Worm (Caenorhabditis elegans) whole organism, young adult: ENCODE results near the gene fbxa-127.

Source experiments
- C17E4.6 ChIP-seq: fragments of 200-800 bp; sonication (Bioruptor generic); IDR thresholded peaks from 2 replicates; pipeline ENCODE4 v1.3.6; 2022; ENCODE audit warnings: missing genetic modification reagents, missing genetic modification characterization, missing compliant biosample characterization
- F10E7.11 ChIP-seq: sonication (generic microtip); optimal IDR thresholded peaks from 2 replicates; lab custom pipeline; 2017; ENCODE audit warnings: mild to moderate bottlenecking, missing genetic modification characterization, moderate library complexity, missing compliant biosample characterization
- F57A8.1 ChIP-seq: fragments of 200-800 bp; sonication (Bioruptor generic); optimal IDR thresholded peaks from 2 replicates; lab custom pipeline; 2018; ENCODE audit warnings: mild to moderate bottlenecking, missing genetic modification characterization, moderate library complexity, missing compliant biosample characterization
- F57C9.4 ChIP-seq: sonication (generic microtip); optimal IDR thresholded peaks from 2 replicates; lab custom pipeline; 2017; ENCODE audit warnings: mild to moderate bottlenecking, missing genetic modification characterization, missing compliant biosample characterization
- K11D2.4 ChIP-seq: fragments of 200-800 bp; sonication (Bioruptor generic); IDR thresholded peaks from 2 replicates; pipeline ENCODE4 v1.3.6; 2022; ENCODE audit warnings: missing genetic modification reagents, missing genetic modification characterization, missing compliant biosample characterization
- Y56A3A.18 ChIP-seq: fragments of 200-800 bp; sonication (Bioruptor generic); IDR thresholded peaks from 2 replicates; pipeline ENCODE4 v1.3.6; 2022; ENCODE audit warnings: missing genetic modification reagents, missing genetic modification characterization, missing compliant biosample characterization
- Y79H2A.3 ChIP-seq: fragments of 200-800 bp; sonication (Bioruptor generic); conservative IDR thresholded peaks from 2 replicates; pipeline ENCODE4 v1.3.6; 2022; ENCODE audit warnings: missing genetic modification reagents, missing genetic modification characterization, missing compliant biosample characterization
- Y95B8A.8 ChIP-seq: fragments of 200-800 bp; sonication (Bioruptor generic); IDR thresholded peaks from 2 replicates; pipeline ENCODE4 v1.3.6; 2022; ENCODE audit warnings: missing genetic modification reagents, missing genetic modification characterization, missing compliant biosample characterization
- ZK185.1 ChIP-seq: sonication (generic microtip); optimal IDR thresholded peaks from 2 replicates; lab custom pipeline; 2016; ENCODE audit warnings: mild to moderate bottlenecking, missing genetic modification characterization, missing compliant biosample characterization; ENCODE audit not compliant: poor library complexity, severe bottlenecking
- dox-1 ChIP-seq: fragments of 200-800 bp; sonication (Bioruptor generic); IDR thresholded peaks from 2 replicates; pipeline ENCODE4 v1.3.6; 2022; ENCODE audit warnings: missing genetic modification reagents, missing genetic modification characterization, missing compliant biosample characterization
- dpff-1 ChIP-seq: sonication (generic microtip); optimal IDR thresholded peaks from 2 replicates; lab custom pipeline; 2017; ENCODE audit warnings: mild to moderate bottlenecking, missing genetic modification characterization, missing compliant biosample characterization
- efl-1 ChIP-seq: fragments of 150-350 bp; optimal IDR thresholded peaks from 2 replicates; lab custom pipeline; 2014; ENCODE audit warnings: missing biosample characterization, missing genetic modification reagents, missing genetic modification characterization
- egl-18 ChIP-seq: fragments of 200-800 bp; sonication (Bioruptor generic); IDR thresholded peaks from 2 replicates; pipeline ENCODE4 v1.3.6; 2022; ENCODE audit warnings: missing genetic modification reagents, missing genetic modification characterization, missing compliant biosample characterization
- ets-4 ChIP-seq: fragments of 200-800 bp; sonication (Bioruptor generic); optimal IDR thresholded peaks from 2 replicates; lab custom pipeline; 2018; ENCODE audit warnings: mild to moderate bottlenecking, missing genetic modification characterization, missing compliant biosample characterization
- him-1 ChIP-seq: sonication (generic microtip); optimal IDR thresholded peaks from 2 replicates; lab custom pipeline; 2016; ENCODE audit warnings: missing genotype, missing genetic modification reagents, missing genetic modification characterization, missing compliant biosample characterization
- lag-1 ChIP-seq: fragments of 200-800 bp; sonication (Bioruptor generic); IDR thresholded peaks from 2 replicates; pipeline ENCODE4 v1.3.6; 2022; ENCODE audit warnings: missing genetic modification reagents, missing genetic modification characterization, missing compliant biosample characterization
- let-526 ChIP-seq: fragments of 200-800 bp; sonication (Bioruptor generic); IDR thresholded peaks from 2 replicates; pipeline ENCODE4 v1.3.6; 2022; ENCODE audit warnings: missing genetic modification reagents, missing genetic modification characterization, missing compliant biosample characterization
- let-607 ChIP-seq, 2 experiments: fragments of 200-800 bp in 1 of 2; sonication (Bioruptor generic) in 1 of 2; sonication (generic microtip) in 1 of 2; optimal IDR thresholded peaks; 2 replicates each; lab custom pipeline; 2016 to 2018; ENCODE audit warnings: mild to moderate bottlenecking in 2 of 2, missing compliant biosample characterization in 2 of 2, missing genetic modification characterization in 2 of 2, moderate library complexity in 2 of 2, missing genotype in 1 of 2
- lin-40 ChIP-seq: sonication (generic microtip); optimal IDR thresholded peaks from 2 replicates; lab custom pipeline; 2016; ENCODE audit warnings: missing genetic modification characterization, mild to moderate bottlenecking, missing compliant biosample characterization, missing genotype, missing genetic modification reagents
- lin-54 ChIP-seq: fragments of 200-800 bp; sonication (Bioruptor generic); optimal IDR thresholded peaks from 2 replicates; lab custom pipeline; 2018; ENCODE audit warnings: mild to moderate bottlenecking, missing genetic modification characterization, missing compliant biosample characterization
- madf-10 ChIP-seq: sonication (generic microtip); optimal IDR thresholded peaks from 2 replicates; lab custom pipeline; 2016; ENCODE audit warnings: mild to moderate bottlenecking, missing genetic modification characterization, missing compliant biosample characterization
- madf-8 ChIP-seq: fragments of 200-800 bp; sonication (Bioruptor generic); conservative IDR thresholded peaks from 2 replicates; pipeline ENCODE4 v1.3.6; 2022; ENCODE audit warnings: missing genetic modification reagents, missing genetic modification characterization, missing compliant biosample characterization
- nfya-2 ChIP-seq: fragments of 200-800 bp; sonication (Bioruptor generic); IDR thresholded peaks from 2 replicates; pipeline ENCODE4 v1.3.6; 2022; ENCODE audit warnings: missing genetic modification reagents, missing genetic modification characterization, missing compliant biosample characterization
- nhr-90 ChIP-seq: sonication (generic microtip); optimal IDR thresholded peaks from 2 replicates; lab custom pipeline; 2016; ENCODE audit warnings: missing genotype, mild to moderate bottlenecking, missing genetic modification characterization, missing compliant biosample characterization
- pha-4 ChIP-seq: fragments of 150-350 bp; sonication (generic microtip); optimal IDR thresholded peaks from 2 replicates; lab custom pipeline; 2014; ENCODE audit warnings: missing biosample characterization, missing genetic modification reagents, missing genetic modification characterization
- repo-1 ChIP-seq: sonication (generic microtip); optimal IDR thresholded peaks from 2 replicates; lab custom pipeline; 2017; ENCODE audit warnings: mild to moderate bottlenecking, missing genetic modification characterization, missing compliant biosample characterization
- snpc-3.4 ChIP-seq: sonication (generic microtip); optimal IDR thresholded peaks from 2 replicates; lab custom pipeline; 2017; ENCODE audit warnings: missing genetic modification characterization, mild to moderate bottlenecking, missing compliant biosample characterization, antibody characterized with exemption, moderate library complexity, missing genotype, missing genetic modification reagents
- somi-1 ChIP-seq: fragments of 200-800 bp; sonication (Bioruptor generic); optimal IDR thresholded peaks from 2 replicates; lab custom pipeline; 2018; ENCODE audit warnings: mild to moderate bottlenecking, missing genetic modification characterization, missing compliant biosample characterization
- tbp1 ChIP-seq: fragments of 200-800 bp; sonication (Bioruptor generic); optimal IDR thresholded peaks from 2 replicates; lab custom pipeline; 2018; ENCODE audit warnings: mild to moderate bottlenecking, missing genetic modification characterization, missing compliant biosample characterization
- tbx-9 ChIP-seq: sonication (generic microtip); optimal IDR thresholded peaks from 2 replicates; lab custom pipeline; 2016; ENCODE audit warnings: borderline replicate concordance, missing genetic modification characterization, inconsistent platforms, missing compliant biosample characterization
- unc-130 ChIP-seq: sonication (generic microtip); optimal IDR thresholded peaks from 2 replicates; lab custom pipeline; 2016; ENCODE audit warnings: missing genetic modification reagents, missing genetic modification characterization, missing compliant biosample characterization
- xnd-1 ChIP-seq: sonication (generic microtip); optimal IDR thresholded peaks from 2 replicates; lab custom pipeline; 2016; ENCODE audit warnings: missing genotype, missing genetic modification reagents, missing genetic modification characterization, missing compliant biosample characterization
- ztf-18 ChIP-seq: sonication (generic microtip); optimal IDR thresholded peaks from 2 replicates; lab custom pipeline; 2016; ENCODE audit warnings: missing genotype, mild to moderate bottlenecking, missing genetic modification characterization, missing compliant biosample characterization
- ztf-26 ChIP-seq: sonication (generic microtip); optimal IDR thresholded peaks from 2 replicates; lab custom pipeline; 2017; ENCODE audit warnings: missing genetic modification characterization, missing compliant biosample characterization
- ztf-6 ChIP-seq: fragments of 200-800 bp; sonication (Bioruptor generic); IDR thresholded peaks from 2 replicates; pipeline ENCODE4 v1.3.6; 2022; ENCODE audit warnings: missing genetic modification reagents, missing genetic modification characterization, missing compliant biosample characterization

fbxa-127 gene

ce11 chrV:16728431-16728830, at the start of gene fbxa-127:
TSS of gene fbxa-127 (plus strand) at chrV:16728731.
- TF ChIP-seq dpff-1 (tag; lab: Kevin White, UChicago) (no peak), dox-1 (GFP tag; lab: Robert Waterston, UW) (no peak), Y56A3A.18 (GFP tag; lab: Robert Waterston, UW) (no peak), nfya-2 (no peak)
- TF ChIP-seq, all 124 proteins: peak for 0

ce11 chrV:16679237-16679636, 49.3 kb upstream of the fbxa-127 start, which contains the start of gene srz-103:
TSS of gene srz-103 (minus strand) at chrV:16679337.
- TF ChIP-seq tbp1 (GFP tag; lab: Kevin White, UChicago), result no peak
- TF ChIP-seq repo-1 (tag; lab: Kevin White, UChicago), result no peak
- no peak for TF ChIP-seq efl-1 (GFP tag; lab: Kevin White, UChicago)
- TF ChIP-seq lag-1 (GFP tag; lab: Robert Waterston, UW), result no peak
- TF ChIP-seq lin-54 (GFP tag; lab: Kevin White, UChicago), result no peak
- no peak for TF ChIP-seq ztf-26 (tag; lab: Kevin White, UChicago)
- TF ChIP-seq pha-4 (tag; lab: Kevin White, UChicago), result no peak
- TF ChIP-seq him-1, result no peak
- TF ChIP-seq Y95B8A.8 (GFP tag; lab: Robert Waterston, UW), result no peak
- no peak for TF ChIP-seq F57A8.1 (GFP tag; lab: Kevin White, UChicago)
- TF ChIP-seq ztf-6 (GFP tag; lab: Robert Waterston, UW), result no peak
- TF ChIP-seq, all 124 proteins: peak for 0

- TF ChIP-seq ztf-26 (tag; lab: Kevin White, UChicago) (no peak), nfya-2 (no peak), F57C9.4 (tag; lab: Kevin White, UChicago) (no peak), xnd-1 (tag; lab: Kevin White, UChicago) (no peak), C17E4.6 (no peak), lin-40 (tag; lab: Kevin White, UChicago) (no peak), somi-1 (GFP tag; lab: Kevin White, UChicago) (no peak), tbx-9 (tag; lab: Kevin White, UChicago) (no peak), ztf-18 (tag; lab: Kevin White, UChicago) (no peak), ets-4 (GFP tag; lab: Kevin White, UChicago) (no peak), let-607 (tag; optimal IDR thresholded peaks at IDR 0.05; lab: Kevin White, UChicago) (no peak), ztf-6 (GFP tag; lab: Robert Waterston, UW) (no peak), nhr-90 (tag; lab: Kevin White, UChicago) (no peak), unc-130 (GFP tag; lab: Kevin White, UChicago) (no peak), let-526 (GFP tag; lab: Robert Waterston, UW) (no peak), K11D2.4 (GFP tag; lab: Robert Waterston, UW) (no peak), madf-8 (GFP tag; lab: Robert Waterston, UW) (no peak), lag-1 (GFP tag; lab: Robert Waterston, UW) (no peak), ZK185.1 (tag; lab: Kevin White, UChicago) (no peak)
These were observed 48.5 kb upstream of the fbxa-127 start, which contains the start of gene srw-44 for ce11 chrV:16679981-16680380. TSS of gene srw-44 (plus strand) at chrV:16680281.

ce11 chrV:16682886-16683285, 45.6 kb upstream of the fbxa-127 start, which contains the start of gene srw-36:
TSS of gene srw-36 (plus strand) at chrV:16683186.
- TF ChIP-seq somi-1 (GFP tag; lab: Kevin White, UChicago), result no peak
- TF ChIP-seq Y79H2A.3 (GFP tag; lab: Robert Waterston, UW), result no peak
- no peak for TF ChIP-seq snpc-3.4 (tag; lab: Kevin White, UChicago)
- no peak for TF ChIP-seq madf-10 (tag; lab: Kevin White, UChicago)
- no peak for TF ChIP-seq egl-18 (GFP tag; lab: Robert Waterston, UW)
- TF ChIP-seq lin-54 (GFP tag; lab: Kevin White, UChicago), result no peak
- TF ChIP-seq lag-1 (GFP tag; lab: Robert Waterston, UW), result no peak
- TF ChIP-seq F10E7.11, result no peak
